Worm (Caenorhabditis elegans) whole organism, young adult: ENCODE results near the gene C08F1.6.

ENCODE experiments used
- F10E7.11 ChIP-seq: sonication (generic microtip); optimal IDR thresholded peaks from 2 replicates; lab custom pipeline; 2017; ENCODE audit warnings: mild to moderate bottlenecking, missing genetic modification characterization, moderate library complexity, missing compliant biosample characterization
- F39B2.1 ChIP-seq: fragments of 200-800 bp; sonication (Bioruptor generic); IDR thresholded peaks from 2 replicates; pipeline ENCODE4 v1.3.6; 2022; ENCODE audit warnings: missing genetic modification reagents, missing genetic modification characterization, missing compliant biosample characterization
- Y53G8AR.9 ChIP-seq: fragments of 200-800 bp; sonication (Bioruptor generic); conservative IDR thresholded peaks from 2 replicates; pipeline ENCODE4 v1.3.6; 2022; ENCODE audit warnings: missing genetic modification reagents, missing genetic modification characterization, missing compliant biosample characterization
- dox-1 ChIP-seq: fragments of 200-800 bp; sonication (Bioruptor generic); IDR thresholded peaks from 2 replicates; pipeline ENCODE4 v1.3.6; 2022; ENCODE audit warnings: missing genetic modification reagents, missing genetic modification characterization, missing compliant biosample characterization
- egl-18 ChIP-seq: fragments of 200-800 bp; sonication (Bioruptor generic); IDR thresholded peaks from 2 replicates; pipeline ENCODE4 v1.3.6; 2022; ENCODE audit warnings: missing genetic modification reagents, missing genetic modification characterization, missing compliant biosample characterization
- egrh-3 ChIP-seq: fragments of 200-800 bp; sonication (Bioruptor generic); IDR thresholded peaks from 2 replicates; pipeline ENCODE4 v1.3.6; 2022; ENCODE audit warnings: missing genetic modification reagents, missing genetic modification characterization, missing compliant biosample characterization
- mes-4 ChIP-seq: sonication (generic microtip); optimal IDR thresholded peaks from 2 replicates; lab custom pipeline; 2016; ENCODE audit warnings: missing genotype, missing genetic modification characterization, missing compliant biosample characterization
- snpc-4 ChIP-seq, 5 experiments: fragments of 150-350 bp in 1 of 5; sonication (generic microtip) in 4 of 5; optimal IDR thresholded peaks; 2 replicates each; lab custom pipeline; 2014 to 2018; ENCODE audit warnings: missing genetic modification characterization in 5 of 5, missing biosample characterization in 3 of 5, antibody characterized with exemption in 2 of 5, mild to moderate bottlenecking in 2 of 5, missing compliant biosample characterization in 2 of 5, missing genotype in 2 of 5, moderate library complexity in 2 of 5, missing genetic modification reagents in 1 of 5

DNA sequence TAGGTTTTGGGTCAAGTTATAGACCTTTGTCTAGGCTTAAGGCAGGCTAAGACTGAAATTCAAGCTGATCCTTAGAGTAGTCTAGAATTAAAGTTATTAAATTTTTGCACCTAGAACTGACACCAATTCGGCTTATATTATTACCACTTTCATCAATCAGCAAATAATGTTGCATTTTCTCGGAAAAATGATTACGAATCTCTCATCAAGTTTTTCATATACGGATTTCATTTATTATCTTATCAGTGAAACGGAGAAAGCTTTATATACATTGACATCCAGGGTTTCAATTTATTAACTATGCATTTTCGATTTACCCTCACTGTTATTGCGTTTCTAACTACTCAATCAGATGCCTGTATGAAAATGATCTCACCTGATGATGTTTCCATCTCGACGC lies 46.7 kb downstream of the C08F1.6 start, which contains the start of gene K07G6.1:
- no peak for TF ChIP-seq Y53G8AR.9 (GFP tag; lab: Robert Waterston, UW)
- TF ChIP-seq egrh-3 (GFP tag; lab: Robert Waterston, UW): no peak
- TF ChIP-seq egl-18 (GFP tag; lab: Robert Waterston, UW): no peak
- TF ChIP-seq F39B2.1 (GFP tag; lab: Robert Waterston, UW): no peak
- TF ChIP-seq snpc-4 (GFP tag; optimal IDR thresholded peaks at IDR 0.05; lab: Kevin White, UChicago): no peak
- TF ChIP-seq snpc-4 (tag; optimal IDR thresholded peaks at IDR 0.05; lab: Kevin White, UChicago): no peak
- TF ChIP-seq mes-4: no peak
- TF ChIP-seq dox-1 (GFP tag; lab: Robert Waterston, UW): no peak
- no peak for TF ChIP-seq F10E7.11 (tag; lab: Kevin White, UChicago)
